Worm (Caenorhabditis elegans) whole organism, L1 larva: ENCODE measurements around the gene bgal-1.

Experiments
- C04F5.9 ChIP-seq: sonication (generic microtip); optimal IDR thresholded peaks from 2 replicates; lab custom pipeline; 2016; ENCODE audit warnings: missing genetic modification characterization, missing compliant biosample characterization
- aha-1 ChIP-seq: fragments of 150-350 bp; optimal IDR thresholded peaks from 2 replicates; lab custom pipeline; 2014; ENCODE audit warnings: missing biosample characterization, missing genetic modification characterization
- ceh-82 ChIP-seq, 3 experiments: fragments of 150-350 bp in 1 of 3; sonication (generic microtip) in 2 of 3; optimal IDR thresholded peaks; 2 replicates each; lab custom pipeline; 2014 to 2017; ENCODE audit warnings: missing biosample characterization in 3 of 3, missing genetic modification characterization in 3 of 3
- ces-1 ChIP-seq: fragments of 150-350 bp; optimal IDR thresholded peaks from 2 replicates; lab custom pipeline; 2014; ENCODE audit warnings: missing biosample characterization, missing genetic modification reagents, missing genetic modification characterization
- elt-3 ChIP-seq, 6 experiments: fragments of 150-350 bp in 1 of 6; sonication (generic microtip); optimal IDR thresholded peaks; 2 replicates each; lab custom pipeline; 2017 to 2018; ENCODE audit warnings: missing biosample characterization in 6 of 6, missing genetic modification characterization in 6 of 6, inconsistent platforms in 1 of 6
- lir-3 ChIP-seq: sonication (generic microtip); optimal IDR thresholded peaks from 2 replicates; lab custom pipeline; 2016; ENCODE audit warnings: mild to moderate bottlenecking, missing genetic modification characterization, moderate library complexity, missing compliant biosample characterization; ENCODE audit not compliant: poor library complexity
- mdl-1 ChIP-seq, 2 experiments: fragments of 150-350 bp; optimal IDR thresholded peaks; 2 replicates each; lab custom pipeline; 2014 to 2017; ENCODE audit warnings: missing biosample characterization in 2 of 2, missing genetic modification characterization in 2 of 2, inconsistent platforms in 1 of 2
- nhr-12 ChIP-seq: sonication (generic microtip); optimal IDR thresholded peaks from 2 replicates; lab custom pipeline; 2017; ENCODE audit warnings: missing biosample characterization, missing genetic modification characterization
- nhr-90 ChIP-seq: sonication (generic microtip); optimal IDR thresholded peaks from 2 replicates; lab custom pipeline; 2016; ENCODE audit warnings: mild to moderate bottlenecking, missing genetic modification characterization, missing compliant biosample characterization; ENCODE audit not compliant: poor library complexity
- pqm-1 ChIP-seq: sonication (generic microtip); optimal IDR thresholded peaks from 3 replicates; lab custom pipeline; 2017; ENCODE audit warnings: missing biosample characterization, missing genetic modification characterization
- tbx-2 ChIP-seq: sonication (generic microtip); optimal IDR thresholded peaks from 2 replicates; lab custom pipeline; 2016; ENCODE audit warnings: missing genetic modification characterization, missing compliant biosample characterization
- tlp-1 ChIP-seq: fragments of 150-350 bp; optimal IDR thresholded peaks from 2 replicates; lab custom pipeline; 2014; ENCODE audit warnings: missing biosample characterization, missing genetic modification characterization
- unc-86 ChIP-seq: sonication (generic microtip); optimal IDR thresholded peaks from 2 replicates; lab custom pipeline; 2016; ENCODE audit warnings: missing genetic modification characterization, missing compliant biosample characterization

ce11 chrV:11239187-11239725 lies 13.4 kb upstream of the bgal-1 start, which contains the start of the genes dvc-1 and ima-1:
- TF ChIP-seq tbx-2, result peak; percentile 51
- TF ChIP-seq nhr-12 (tag; lab: Kevin White, UChicago), result no peak
- no peak for TF ChIP-seq C04F5.9 (tag; lab: Kevin White, UChicago)
- TF ChIP-seq pqm-1 (tag; lab: Kevin White, UChicago), result no peak
- no peak for TF ChIP-seq aha-1
- TF ChIP-seq ces-1 (GFP tag; lab: Kevin White, UChicago), result no peak
- peak; percentile 74 for TF ChIP-seq nhr-90 (tag; lab: Kevin White, UChicago)
- peak in 1 of 2 experiments; percentile 36 for TF ChIP-seq mdl-1 (tag; optimal IDR thresholded peaks at IDR 0.05; lab: Kevin White, UChicago)
- TF ChIP-seq ceh-82 (tag; optimal IDR thresholded peaks at IDR 0.05; lab: Kevin White, UChicago), result peak; percentile 75 to 93 (median 86)
- TF ChIP-seq tlp-1, result no peak
- peak in 2 of 6 experiments; percentile 6 to 9 for TF ChIP-seq elt-3 (tag; optimal IDR thresholded peaks at IDR 0.05; lab: Kevin White, UChicago)
- TF ChIP-seq lir-3, result peak; percentile 50
- no peak for TF ChIP-seq unc-86 (tag; lab: Kevin White, UChicago)
